Worm (Caenorhabditis elegans): ENCODE data around the gene B0252.8.

The B0252.8 gene

ce11 chrII:6889580-6889922, 26.4 kb upstream of the B0252.8 start:
- TF ChIP-seq eyg-1 (tag; optimal IDR thresholded peaks at IDR 0.05), result no peak
- TF ChIP-seq ceh-2 (tag; optimal IDR thresholded peaks at IDR 0.05), result no peak
- no peak for TF ChIP-seq odd-2 (tag; optimal IDR thresholded peaks at IDR 0.05)
- no peak for TF ChIP-seq tbx-7 (tag; optimal IDR thresholded peaks at IDR 0.05)
- TF ChIP-seq fax-1 (tag; optimal IDR thresholded peaks at IDR 0.05), result no peak
- TF ChIP-seq dmd-4 (tag; optimal IDR thresholded peaks at IDR 0.05; ENCODE audit: borderline replicate concordance), result no peak
- no peak for TF ChIP-seq syd-9 (tag; optimal IDR thresholded peaks at IDR 0.05)
- no peak for TF ChIP-seq ceh-34 (tag; optimal IDR thresholded peaks at IDR 0.05)
- no peak for TF ChIP-seq C08G9.2 (tag; optimal IDR thresholded peaks at IDR 0.05)
- no peak for TF ChIP-seq mec-3 (tag; optimal IDR thresholded peaks at IDR 0.05; ENCODE audit: borderline replicate concordance)
- TF ChIP-seq ceh-48 (tag; optimal IDR thresholded peaks at IDR 0.05), result no peak
- TF ChIP-seq madf-2 (tag; optimal IDR thresholded peaks at IDR 0.05), result no peak
- no peak for TF ChIP-seq sdc-2 (tag; optimal IDR thresholded peaks at IDR 0.05)
- TF ChIP-seq ceh-9 (tag; optimal IDR thresholded peaks at IDR 0.05), result no peak
- no peak for TF ChIP-seq pat-9 (tag; optimal IDR thresholded peaks at IDR 0.05)
- TF ChIP-seq ceh-18 (tag; optimal IDR thresholded peaks at IDR 0.05), result no peak
- TF ChIP-seq hlh-15 (tag; optimal IDR thresholded peaks at IDR 0.05), result no peak
- TF ChIP-seq pha-4 (tag; optimal IDR thresholded peaks at IDR 0.05), result no peak

ce11 chrII:6890095-6890494, 25.9 kb upstream of the B0252.8 start, which contains the start of gene acer-1:
Gene acer-1, minus strand, starts transcription at chrII:6890400.
- no peak for TF ChIP-seq fkh-6 (tag; optimal IDR thresholded peaks at IDR 0.05)
- TF ChIP-seq pag-3 (tag; optimal IDR thresholded peaks at IDR 0.05; ENCODE audit: borderline replicate concordance), result no peak
- TF ChIP-seq gmeb-2 (tag; optimal IDR thresholded peaks at IDR 0.05), result no peak
- TF ChIP-seq ceh-2 (tag; optimal IDR thresholded peaks at IDR 0.05), result no peak
- TF ChIP-seq ceh-48 (tag; optimal IDR thresholded peaks at IDR 0.05), result no peak
- TF ChIP-seq K09A11.1 (tag; optimal IDR thresholded peaks at IDR 0.05; ENCODE audit: insufficient read depth), result no peak
- TF ChIP-seq ceh-45 (GFP tag; IDR thresholded peaks at IDR 0.05), result no peak
- TF ChIP-seq ceh-9 (tag; optimal IDR thresholded peaks at IDR 0.05), result no peak
- no peak for TF ChIP-seq ceh-6 (GFP tag; optimal IDR thresholded peaks at IDR 0.05)
- no peak for TF ChIP-seq sox-4 (tag; optimal IDR thresholded peaks at IDR 0.05)
- TF ChIP-seq nhr-11 (tag; optimal IDR thresholded peaks at IDR 0.05), result no peak
- TF ChIP-seq ceh-22 (tag; optimal IDR thresholded peaks at IDR 0.05), result no peak
- TF ChIP-seq lim-6 (tag; optimal IDR thresholded peaks at IDR 0.05), result no peak
- no peak for TF ChIP-seq ceh-14 (tag; optimal IDR thresholded peaks at IDR 0.05)
- no peak for TF ChIP-seq ahr-1 (tag; optimal IDR thresholded peaks at IDR 0.05)
- no peak for TF ChIP-seq pha-2 (tag; optimal IDR thresholded peaks at IDR 0.05)
- no peak for TF ChIP-seq C08G9.2 (tag; optimal IDR thresholded peaks at IDR 0.05)

ce11 chrII:6891176-6891575, 24.8 kb upstream of the B0252.8 start:
- TF ChIP-seq unc-42 (tag; optimal IDR thresholded peaks at IDR 0.05) (peak; percentile 12), hlh-30 (tag; optimal IDR thresholded peaks at IDR 0.05; ENCODE audit: insufficient read depth) (no peak), che-1 (tag; optimal IDR thresholded peaks at IDR 0.05) (no peak), pqm-1 (tag; optimal IDR thresholded peaks at IDR 0.05) (peak; percentile 19), ceh-18 (tag; optimal IDR thresholded peaks at IDR 0.05) (peak; percentile 47)

ce11 chrII:6891838-6892237, 24.1 kb upstream of the B0252.8 start:
- TF ChIP-seq pros-1 (tag; optimal IDR thresholded peaks at IDR 0.05) (no peak), unc-55 (GFP tag; optimal IDR thresholded peaks at IDR 0.05) (peak; percentile 26)
